Worm (Caenorhabditis elegans) whole organism, mixed stage, embryonic: ENCODE data around the gene R05G9.5.

ENCODE experiments used
- elt-3 ChIP-seq: fragments of 150-350 bp; optimal IDR thresholded peaks from 2 replicates; lab custom pipeline; 2014; ENCODE audit warnings: missing biosample characterization, missing genetic modification characterization
- hlh-1 ChIP-seq: fragments of 150-350 bp; optimal IDR thresholded peaks from 2 replicates; lab custom pipeline; 2014; ENCODE audit warnings: missing biosample characterization, missing genetic modification reagents, missing genetic modification characterization
- lsy-2 ChIP-seq: fragments of 150-350 bp; optimal IDR thresholded peaks from 2 replicates; lab custom pipeline; 2014; ENCODE audit warnings: missing biosample characterization, missing genetic modification characterization
- mep-1 ChIP-seq: fragments of 150-350 bp; optimal IDR thresholded peaks from 2 replicates; lab custom pipeline; 2017; ENCODE audit warnings: missing biosample characterization, missing genetic modification reagents, missing genetic modification characterization, inconsistent platforms
- nhr-12 ChIP-seq: fragments of 150-350 bp; optimal IDR thresholded peaks from 2 replicates; lab custom pipeline; 2014; ENCODE audit warnings: missing biosample characterization, missing genetic modification characterization
- nhr-237 ChIP-seq: fragments of 150-350 bp; optimal IDR thresholded peaks from 2 replicates; lab custom pipeline; 2014; ENCODE audit warnings: missing biosample characterization, missing genetic modification characterization
- nhr-28 ChIP-seq: fragments of 150-350 bp; optimal IDR thresholded peaks from 2 replicates; lab custom pipeline; 2014; ENCODE audit warnings: missing biosample characterization, missing genetic modification characterization
- unc-120 ChIP-seq: sonication (generic microtip); optimal IDR thresholded peaks from 2 replicates; lab custom pipeline; 2017; ENCODE audit warnings: missing genetic modification characterization, missing compliant biosample characterization; ENCODE audit not compliant: poor library complexity, severe bottlenecking
- unc-39 ChIP-seq: fragments of 150-350 bp; optimal IDR thresholded peaks from 2 replicates; lab custom pipeline; 2014; ENCODE audit warnings: missing biosample characterization, missing genetic modification characterization
- unc-62 ChIP-seq: fragments of 150-350 bp; optimal IDR thresholded peaks from 2 replicates; lab custom pipeline; 2014; ENCODE audit warnings: missing biosample characterization, missing genetic modification reagents, missing genetic modification characterization

DNA sequence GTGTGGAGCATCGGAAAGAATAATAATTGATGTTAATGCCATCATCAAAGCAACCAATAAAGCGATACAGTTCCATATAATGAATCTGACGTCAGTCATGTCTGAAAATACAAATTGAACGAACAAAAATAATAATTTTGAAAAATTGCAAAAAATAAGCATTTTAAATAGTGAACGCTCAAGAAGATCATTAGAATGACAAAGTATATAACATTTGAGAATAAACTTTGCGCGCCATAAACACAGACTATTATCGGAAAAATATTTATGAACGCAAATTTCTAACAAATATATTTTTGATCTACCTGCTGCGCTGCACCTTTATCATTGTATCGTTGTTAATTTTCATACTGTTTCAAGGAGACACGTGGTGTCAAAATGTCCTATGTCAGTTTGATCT is 1.4 kb upstream of the R05G9.5 start, which contains the start of gene R05G9.3:
- TF ChIP-seq nhr-12 (tag; lab: Kevin White, UChicago): no peak
- TF ChIP-seq mep-1 (tag; lab: Kevin White, UChicago): no peak
- TF ChIP-seq nhr-237: no peak
- no peak for TF ChIP-seq hlh-1 (tag; lab: Kevin White, UChicago)
- TF ChIP-seq nhr-28 (tag; lab: Kevin White, UChicago): no peak
- no peak for TF ChIP-seq unc-62 (GFP tag; lab: Kevin White, UChicago)
- no peak for TF ChIP-seq lsy-2 (tag; lab: Kevin White, UChicago)
- TF ChIP-seq unc-39 (tag; lab: Kevin White, UChicago): no peak
- TF ChIP-seq elt-3 (tag; lab: Kevin White, UChicago): no peak
- TF ChIP-seq unc-120: no peak
